Fruit fly (Drosophila melanogaster): ENCODE measurements around the gene CheB38b.

The CheB38b gene

DNA sequence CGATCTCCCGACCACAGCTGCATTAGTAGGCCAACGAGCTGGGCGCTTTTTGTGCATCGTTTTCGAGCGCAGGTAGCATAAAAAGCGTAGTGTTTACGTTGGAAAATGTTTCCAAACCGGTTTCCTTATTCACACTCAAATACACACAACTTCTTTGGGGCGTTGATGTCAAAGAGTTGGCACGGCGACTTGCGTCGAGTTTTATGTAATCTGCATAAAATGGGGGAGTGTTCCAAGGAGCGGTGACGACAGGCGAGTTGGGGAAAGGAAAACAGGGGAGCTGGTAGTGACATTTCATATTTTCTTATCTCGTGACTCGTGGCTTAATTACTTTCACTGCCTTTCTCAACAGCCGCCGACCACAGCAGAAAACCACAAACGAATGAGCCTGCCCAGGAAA, 22.4 kb downstream of the CheB38b start:
- no peak for TF ChIP-seq noc (tag; optimal IDR thresholded peaks at IDR 0.05)

DNA sequence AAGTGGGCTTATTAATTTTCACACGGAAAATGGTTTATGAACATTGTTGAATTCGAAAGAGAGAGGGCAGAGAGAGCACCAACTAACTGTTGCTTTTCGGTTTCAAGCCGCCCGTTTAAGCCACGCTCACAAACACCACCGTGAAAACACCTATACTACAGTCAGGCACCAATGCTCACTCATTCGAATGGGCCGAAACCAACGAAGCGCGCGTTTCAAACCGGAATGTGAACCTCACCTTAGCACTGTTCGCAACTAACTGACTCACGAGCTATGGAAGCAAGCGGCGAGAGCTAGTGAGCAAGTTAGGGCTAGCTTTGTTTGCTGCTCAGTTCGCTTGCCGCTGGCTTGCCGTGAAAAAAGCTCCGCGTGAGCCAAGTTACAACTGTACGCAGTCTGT, 23.2 kb downstream of the CheB38b start:
- no peak for TF ChIP-seq noc (tag; optimal IDR thresholded peaks at IDR 0.05)

DNA sequence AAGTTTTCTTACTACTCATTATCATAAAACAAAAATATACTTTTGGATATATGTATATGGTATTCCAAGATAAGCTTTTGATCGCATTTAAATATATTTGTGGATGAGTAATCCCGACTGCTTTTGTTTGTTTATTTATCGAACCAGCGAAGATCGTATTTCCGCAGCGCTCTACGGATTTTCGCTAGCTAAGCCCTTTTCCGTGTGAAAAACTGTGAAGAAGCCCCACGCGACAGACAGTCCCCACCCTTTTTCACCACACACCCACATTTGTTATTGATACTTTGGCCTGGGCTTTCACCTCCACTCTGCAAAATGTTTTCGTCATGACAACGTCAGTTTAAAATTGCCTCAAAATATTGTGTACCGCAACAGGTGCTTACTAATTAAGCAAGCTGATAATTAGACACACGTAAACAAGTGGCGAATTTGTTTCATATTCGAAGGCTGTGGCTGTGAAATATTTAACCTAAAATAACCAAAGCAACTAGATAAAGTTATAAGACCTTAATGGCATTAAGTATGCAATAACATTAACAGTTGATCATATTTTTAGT, 24.0 kb downstream of the CheB38b start:
- TF ChIP-seq noc (tag; optimal IDR thresholded peaks at IDR 0.05) = no peak

DNA sequence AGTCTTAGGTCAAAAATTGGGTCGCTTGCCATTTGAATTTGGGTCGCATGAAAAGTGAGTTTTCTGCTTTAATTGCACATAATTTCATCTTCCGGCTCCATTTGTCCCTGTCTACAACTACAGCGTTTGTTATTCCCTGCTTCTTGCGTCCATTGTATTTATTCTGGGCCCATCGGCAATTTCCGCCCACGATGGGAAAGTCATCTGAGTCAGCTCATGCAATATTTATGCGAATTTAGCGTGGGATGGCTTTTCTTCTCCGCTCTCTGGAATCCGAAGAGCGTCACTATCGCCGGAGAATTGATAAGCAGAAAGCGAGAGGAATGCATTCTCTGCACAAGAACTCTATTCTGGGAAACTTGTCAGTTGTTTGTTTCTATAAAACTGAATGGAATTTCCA, 24.5 kb downstream of the CheB38b start:
- TF ChIP-seq noc (tag; optimal IDR thresholded peaks at IDR 0.05) = no peak

DNA sequence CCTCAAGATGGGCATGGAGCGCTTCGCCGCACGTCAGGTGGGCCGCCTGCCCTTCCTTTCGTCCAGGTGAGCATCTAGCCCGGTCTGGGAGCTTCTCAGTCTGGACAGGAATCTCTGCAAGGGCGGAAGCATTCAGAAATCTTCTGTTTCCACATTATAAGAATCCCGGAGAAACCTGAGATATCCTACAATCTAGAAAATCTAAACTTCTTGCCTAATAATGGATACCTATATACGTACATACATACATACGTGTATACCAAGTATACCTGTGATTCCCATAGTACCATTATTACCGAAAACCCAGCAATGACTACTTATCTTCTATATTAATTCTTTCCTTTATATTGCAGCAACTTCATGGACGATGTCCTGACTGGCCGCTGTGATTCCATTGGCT, 29.0 kb downstream of the CheB38b start:
- TF ChIP-seq noc (tag; optimal IDR thresholded peaks at IDR 0.05) = no peak

DNA sequence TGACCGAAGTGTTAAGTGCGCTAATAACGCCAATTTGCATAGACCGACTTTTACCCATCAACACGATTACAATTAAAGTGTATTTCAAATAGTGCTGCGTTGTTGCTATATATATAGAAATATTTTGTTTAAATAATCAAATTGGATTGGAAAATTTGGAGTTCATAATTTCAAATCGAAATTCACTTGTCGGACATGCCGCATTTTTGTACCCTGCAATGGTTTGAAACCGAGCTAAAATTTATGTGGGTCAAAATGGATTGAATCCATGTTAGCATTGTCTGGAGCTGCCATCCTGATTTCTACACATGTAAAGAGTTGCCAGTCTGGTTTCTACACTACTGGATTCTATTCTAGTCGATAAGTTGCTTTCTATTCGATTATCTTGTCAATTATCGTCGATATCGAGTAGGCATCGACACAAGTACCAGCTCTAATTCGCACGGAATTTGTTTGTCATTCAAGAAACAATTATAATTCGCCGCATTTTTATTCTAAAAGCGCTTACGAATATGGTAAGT, 29.7 kb downstream of the CheB38b start, which contains the start of gene Pomp:
TSS of gene Pomp (plus strand) at position 386 of the 521 bp plus-strand sequence.
- TF ChIP-seq noc (tag; optimal IDR thresholded peaks at IDR 0.05) = peak; percentile 37

DNA sequence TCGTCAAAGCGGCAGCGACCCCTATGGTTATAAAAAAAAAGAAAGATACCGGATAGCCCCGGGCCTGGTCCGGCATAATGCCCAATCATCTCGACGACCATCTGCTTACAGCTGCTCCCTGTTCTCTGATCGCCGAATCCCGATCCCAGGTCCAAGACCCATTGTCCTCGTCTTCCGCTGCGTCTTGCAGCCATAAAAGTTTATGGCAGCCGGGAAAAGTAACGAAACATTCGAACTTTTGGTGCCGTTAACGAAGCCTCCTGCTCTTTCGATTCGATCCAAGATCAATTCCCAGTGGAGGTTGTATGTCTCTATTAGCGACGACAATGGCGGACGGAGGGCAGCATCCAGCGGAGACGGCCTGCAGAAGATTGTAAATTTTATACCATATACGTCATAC, 31.7 kb downstream of the CheB38b start:
- TF ChIP-seq noc (tag; optimal IDR thresholded peaks at IDR 0.05) = no peak

DNA sequence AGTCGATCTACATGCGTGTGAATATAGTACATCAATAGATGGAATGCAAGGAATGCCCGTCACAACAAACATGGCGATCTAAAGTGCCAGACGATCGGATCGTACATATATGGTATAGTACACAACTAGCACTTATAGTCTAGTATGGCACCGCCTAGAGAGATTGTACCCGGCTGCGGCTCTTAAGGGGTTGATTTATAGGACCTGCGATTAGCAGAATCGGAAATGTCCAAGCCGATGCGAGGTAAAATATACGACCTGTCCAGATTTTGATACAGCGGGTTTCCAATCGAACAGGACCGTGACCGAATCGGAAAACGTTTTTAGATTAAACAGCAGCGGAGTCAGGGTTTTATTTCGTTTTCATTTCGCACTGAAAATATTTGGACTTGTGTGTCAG, 33.2 kb downstream of the CheB38b start:
- peak; percentile 56 for TF ChIP-seq noc (tag; optimal IDR thresholded peaks at IDR 0.05)

DNA sequence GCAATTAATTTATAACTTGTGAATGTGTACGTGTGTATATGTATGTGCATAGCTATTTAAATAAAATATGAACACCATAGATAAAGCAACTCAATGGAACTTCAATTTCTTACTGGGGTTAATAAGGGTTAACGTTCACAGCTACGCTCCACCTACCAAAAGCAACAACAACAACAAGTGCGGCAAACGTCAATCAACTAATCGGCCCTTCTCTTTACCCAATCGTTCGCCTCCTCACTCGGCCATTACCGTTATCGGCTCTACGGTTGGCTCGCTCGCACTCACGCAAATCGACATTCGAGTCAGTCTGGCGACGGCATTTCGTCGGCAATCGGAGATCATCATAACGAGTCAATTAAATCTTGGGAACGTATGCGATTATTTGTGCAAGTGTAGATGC, 34.0 kb downstream of the CheB38b start:
- TF ChIP-seq noc (tag; optimal IDR thresholded peaks at IDR 0.05) = no peak

DNA sequence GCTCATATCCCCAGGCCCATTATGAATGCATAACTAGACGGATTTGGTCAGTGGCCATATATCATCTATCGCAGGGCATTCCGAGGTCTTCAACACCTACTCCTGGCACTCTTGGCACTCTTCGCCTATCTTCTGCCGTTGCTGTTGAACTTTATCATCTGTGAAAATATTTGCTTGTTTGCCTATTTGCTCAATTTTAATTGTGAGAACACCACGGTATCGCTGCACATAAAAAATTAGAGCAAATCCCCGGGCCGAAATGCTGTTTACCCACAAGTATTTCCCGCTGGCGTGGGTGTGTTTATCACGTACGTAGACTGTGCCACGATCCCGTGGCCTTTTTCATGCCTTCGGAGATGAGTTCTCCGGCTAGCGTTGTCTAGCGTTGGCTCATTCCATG, 36.3 kb downstream of the CheB38b start:
- TF ChIP-seq noc (tag; optimal IDR thresholded peaks at IDR 0.05) = peak; percentile 78

DNA sequence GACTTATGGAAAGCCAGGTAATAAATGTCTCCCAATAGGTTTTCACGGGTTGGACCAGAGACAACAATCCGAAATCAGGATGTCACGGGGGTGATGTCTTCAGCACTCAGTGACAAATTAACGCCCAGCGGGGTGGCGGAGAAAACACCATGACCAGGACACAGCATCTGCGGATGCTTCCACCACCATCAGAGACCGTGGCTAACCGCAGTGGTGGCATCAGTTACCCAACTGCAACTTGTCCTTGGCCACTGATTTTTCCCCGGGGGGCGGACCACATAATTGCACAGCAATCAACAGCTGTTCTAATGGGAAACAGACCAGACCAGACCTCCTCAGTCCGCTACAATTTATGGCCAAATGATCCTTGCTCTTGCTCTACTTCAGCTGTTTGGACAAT, 38.7 kb downstream of the CheB38b start:
- no peak for TF ChIP-seq noc (tag; optimal IDR thresholded peaks at IDR 0.05)

DNA sequence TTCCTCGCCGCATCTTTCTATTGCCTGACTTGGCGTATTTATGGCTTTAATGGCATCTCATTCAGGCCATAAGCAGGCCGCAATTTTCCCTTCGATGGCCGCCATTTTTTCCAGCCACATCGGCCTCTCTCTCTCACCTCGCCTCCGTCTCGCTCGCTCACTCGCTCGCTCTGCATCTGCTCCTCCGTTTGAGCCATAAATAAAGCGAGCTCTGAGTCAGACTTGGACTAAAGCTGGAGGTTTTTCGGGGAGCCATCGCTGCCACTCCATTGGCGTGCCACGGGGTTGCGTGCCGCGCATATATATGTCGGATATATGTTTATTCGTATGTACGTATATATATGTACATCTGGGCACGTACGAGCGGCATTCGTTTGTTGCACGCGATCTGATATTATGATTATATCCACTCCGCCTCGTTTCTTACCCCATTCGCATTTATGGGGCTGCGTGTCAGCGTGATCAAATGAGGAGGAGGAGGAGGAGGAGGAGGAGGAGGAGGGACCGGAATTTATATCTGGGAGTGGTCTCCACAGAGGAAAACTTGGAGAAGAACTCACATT, 40.0 kb downstream of the CheB38b start:
- no peak for TF ChIP-seq noc (tag; optimal IDR thresholded peaks at IDR 0.05)

DNA sequence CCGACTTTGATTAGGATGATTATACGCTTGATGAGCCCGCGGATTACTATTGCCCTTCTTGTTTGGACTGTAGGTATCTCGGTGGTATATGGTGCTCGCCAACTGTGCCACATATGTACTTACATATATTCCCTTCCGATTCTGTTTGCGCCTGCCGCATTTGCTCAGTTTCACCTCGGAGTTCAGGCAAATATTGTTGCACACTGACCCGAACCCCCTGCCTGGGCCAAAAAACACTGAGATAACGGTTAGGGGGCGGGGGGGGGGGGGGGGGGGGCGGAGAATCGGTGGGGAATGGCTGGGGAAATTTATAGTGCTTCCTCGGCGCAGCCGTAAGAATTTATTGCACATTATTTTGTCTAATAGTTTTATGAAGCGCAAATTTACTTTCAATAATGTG, 41.1 kb downstream of the CheB38b start:
- peak; percentile 53 for TF ChIP-seq noc (tag; optimal IDR thresholded peaks at IDR 0.05)

DNA sequence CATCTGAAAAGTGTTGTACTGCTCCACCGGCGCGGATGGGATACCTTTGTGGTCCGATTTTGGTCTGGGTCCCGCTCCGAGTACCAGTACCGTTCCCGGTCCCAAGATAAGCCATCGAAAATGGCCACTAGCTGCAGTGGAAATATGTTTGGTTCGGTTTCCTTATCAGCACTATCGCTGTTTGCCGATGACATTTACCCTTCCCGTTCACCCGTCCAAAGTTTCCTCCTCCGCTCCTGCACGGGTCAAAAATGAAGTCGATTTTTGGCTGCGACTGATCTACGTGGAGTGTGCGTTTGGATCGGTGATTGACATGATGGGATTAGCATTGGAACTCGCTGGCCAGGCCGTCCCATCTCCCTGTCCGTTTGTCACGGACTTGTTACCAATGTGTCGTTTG, 42.6 kb downstream of the CheB38b start:
- TF ChIP-seq noc (tag; optimal IDR thresholded peaks at IDR 0.05) = no peak

DNA sequence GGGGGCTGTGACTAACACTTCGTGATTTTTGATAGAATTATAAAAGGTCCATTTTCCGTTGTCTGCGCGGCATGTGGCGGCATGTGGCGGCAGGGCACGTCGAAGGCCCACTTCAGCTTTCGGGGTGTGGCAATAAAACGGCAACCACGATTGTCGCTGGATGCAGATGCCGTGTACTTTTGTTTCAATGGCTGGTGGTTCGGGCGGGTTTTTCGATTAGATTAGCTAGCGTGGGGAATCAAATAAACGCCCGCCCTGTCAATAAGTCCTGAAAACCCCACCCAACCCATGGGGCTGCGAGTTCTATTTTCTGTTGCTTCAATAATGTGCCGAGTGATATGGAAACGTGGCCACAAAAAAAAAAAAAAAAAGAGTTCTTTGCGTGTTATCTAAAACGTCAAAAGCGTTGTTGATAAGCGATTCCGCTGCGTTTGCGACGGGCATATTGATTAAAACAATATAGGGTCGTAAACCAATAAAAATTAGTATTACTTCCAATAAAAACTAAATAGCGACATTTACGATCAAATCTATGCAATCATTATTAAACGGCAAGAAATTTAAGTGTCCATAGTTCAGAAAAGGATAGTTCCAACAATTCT, 43.5 kb downstream of the CheB38b start:
- peak; percentile 16 for TF ChIP-seq noc (tag; optimal IDR thresholded peaks at IDR 0.05)

DNA sequence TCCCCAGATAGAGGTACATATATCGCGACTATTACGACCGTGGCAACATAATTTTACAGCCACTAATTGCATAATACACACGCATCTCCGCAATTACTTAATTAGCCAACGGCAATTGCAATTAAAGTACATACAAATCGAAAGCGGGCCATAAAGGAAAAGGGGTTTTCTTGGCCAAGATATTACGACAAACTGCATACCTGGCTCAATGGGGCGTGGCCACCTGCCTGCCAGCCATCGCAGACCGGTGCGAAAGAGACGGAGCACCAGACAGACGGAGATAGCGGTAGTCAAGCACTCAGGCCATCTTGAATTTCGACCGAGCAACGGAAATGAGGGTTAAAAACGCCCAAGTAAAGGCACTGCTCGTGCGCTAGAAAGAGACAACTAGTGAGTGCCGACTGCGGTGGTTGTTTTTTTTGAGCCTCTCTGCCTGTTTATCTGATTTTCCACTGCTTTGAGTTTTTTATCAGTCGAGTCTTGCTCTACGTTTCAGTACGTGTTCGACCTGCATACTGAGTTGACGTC, 46.8 kb downstream of the CheB38b start, which contains the start of gene cad:
TSS of gene cad (plus strand) at position 490 of the 528 bp plus-strand sequence.
- peak; percentile 51 for TF ChIP-seq noc (tag; optimal IDR thresholded peaks at IDR 0.05)

DNA sequence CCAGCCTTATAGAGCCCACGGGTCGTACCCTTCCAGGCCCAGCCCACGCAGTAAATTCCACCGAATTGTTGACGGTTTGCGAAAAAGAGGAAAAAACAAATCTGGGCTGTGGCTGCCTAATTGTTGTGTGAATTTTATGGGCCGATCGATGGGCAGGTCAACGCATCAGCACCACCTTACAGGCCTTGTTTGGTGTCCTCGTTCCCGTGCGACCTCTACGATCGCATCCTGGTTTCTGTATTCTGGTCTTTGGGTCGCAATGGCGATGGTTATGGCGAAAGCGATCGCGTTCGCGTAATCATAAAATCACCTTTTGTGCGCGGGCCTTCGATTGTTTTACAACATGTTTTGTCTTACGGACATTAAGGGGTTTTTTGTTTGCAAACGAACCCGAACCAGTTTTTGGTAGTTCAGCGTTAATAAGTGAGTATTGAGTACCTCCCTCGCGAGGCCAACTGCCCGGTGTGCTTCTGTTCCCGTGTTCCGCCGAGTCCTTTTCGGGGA, 48.5 kb downstream of the CheB38b start:
- TF ChIP-seq noc (tag; optimal IDR thresholded peaks at IDR 0.05) = no peak
